Comparison of ENCODE assay signal across 2 fruit fly cellular contexts in the genomic region with DNA sequence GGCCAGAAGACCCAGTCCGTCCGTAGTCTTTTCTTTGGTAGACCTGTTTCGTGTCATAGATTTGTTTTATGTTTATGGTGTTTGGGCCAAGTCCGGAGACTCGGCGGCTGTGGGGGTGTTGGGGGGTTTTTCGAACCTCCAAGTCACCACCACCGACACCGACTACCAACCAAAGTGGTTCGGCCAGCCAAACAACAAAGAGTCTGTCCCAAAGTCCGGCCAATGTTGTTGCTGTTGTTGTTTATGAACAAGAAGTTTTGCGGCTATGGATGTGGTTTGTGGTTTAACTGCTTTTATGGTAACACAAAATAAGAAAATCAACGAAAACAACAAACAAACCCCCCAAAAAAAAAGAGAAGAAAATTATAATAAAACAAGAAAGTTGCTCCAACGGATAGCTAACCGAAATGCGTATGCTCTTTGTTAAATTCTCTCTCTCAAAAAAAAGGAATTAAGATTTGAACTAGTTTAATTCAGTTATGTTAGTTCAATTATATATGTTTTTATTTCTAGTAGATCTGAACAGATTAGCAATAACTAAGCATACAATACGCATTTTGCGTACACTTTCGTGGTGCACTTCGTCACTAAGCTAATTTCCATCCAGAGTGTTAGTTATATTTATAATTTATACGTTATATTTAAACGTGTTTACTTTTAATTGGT.
A peak's percentile ranks its signal among the peaks of the same experiment; 100 is the strongest.
TF ChIP-seq lines count a peak whose summit lies in the region.

No protein-coding gene starts in this region.

TF ChIP-seq in whole organism, embryonic, 481 proteins besides CTCF, POLR2A, EP300 and RAD21 (continued from another document and continues in another):
- TF ChIP-seq CG3838 (GFP tag; optimal IDR thresholded peaks at IDR 0.05; lab: Kevin White, UChicago): no peak
- no peak for TF ChIP-seq Fer2 (tag; optimal IDR thresholded peaks at IDR 0.05; lab: Kevin White, UChicago)
- no peak for TF ChIP-seq Neu2 (GFP tag; optimal IDR thresholded peaks at IDR 0.05; lab: Kevin White, UChicago; ENCODE audit: borderline replicate concordance)
- TF ChIP-seq CG11695 (GFP tag; IDR thresholded peaks at IDR 0.05; lab: Robert Waterston, UW): peak; percentile 45; the same call in 1 of the 3 replicates
- TF ChIP-seq CG6683 (GFP tag; optimal IDR thresholded peaks at IDR 0.05; lab: Kevin White, UChicago): no peak
- peak; percentile 46 for TF ChIP-seq pros (GFP tag; optimal IDR thresholded peaks at IDR 0.05; lab: Kevin White, UChicago)
- no peak for TF ChIP-seq salm (tag; optimal IDR thresholded peaks at IDR 0.05; lab: Kevin White, UChicago)
- TF ChIP-seq CG8290 (GFP tag; optimal IDR thresholded peaks at IDR 0.05; lab: Kevin White, UChicago): no peak
- TF ChIP-seq CG8290 (tag; optimal IDR thresholded peaks at IDR 0.05; lab: Kevin White, UChicago): peak in 1 of 2 experiments; percentile 67
- TF ChIP-seq CG9215 (GFP tag; IDR thresholded peaks at IDR 0.05; lab: Robert Waterston, UW): peak; percentile 42; the same call in 1 of the 2 replicates
- TF ChIP-seq CG6272 (GFP tag; IDR thresholded peaks at IDR 0.05; lab: Robert Waterston, UW): no peak
- no peak for TF ChIP-seq gcm2 (GFP tag; optimal IDR thresholded peaks at IDR 0.05; lab: Kevin White, UChicago)
- no peak for TF ChIP-seq croc (GFP tag; conservative IDR thresholded peaks at IDR 0.05; lab: Robert Waterston, UW)
- no peak for TF ChIP-seq z (GFP tag; IDR thresholded peaks at IDR 0.05; lab: Robert Waterston, UW)
- no peak for TF ChIP-seq Fer3 (tag; optimal IDR thresholded peaks at IDR 0.05; lab: Kevin White, UChicago)
- TF ChIP-seq sd (tag; optimal IDR thresholded peaks at IDR 0.05; lab: Kevin White, UChicago): no peak
- TF ChIP-seq nom (GFP tag; optimal IDR thresholded peaks at IDR 0.05; lab: Kevin White, UChicago): peak; percentile 83
- TF ChIP-seq CG1792 (GFP tag; optimal IDR thresholded peaks at IDR 0.05; lab: Kevin White, UChicago): no peak
- TF ChIP-seq CG11560 (tag; IDR thresholded peaks at IDR 0.05; lab: Robert Waterston, UW): peak; percentile 29; the same call in 1 of the 3 replicates
- TF ChIP-seq CG43689 (GFP tag; IDR thresholded peaks at IDR 0.05; lab: Robert Waterston, UW): no peak
- TF ChIP-seq unpg (GFP tag; optimal IDR thresholded peaks at IDR 0.05; lab: Kevin White, UChicago): no peak
- TF ChIP-seq sug (tag; optimal IDR thresholded peaks at IDR 0.05; lab: Kevin White, UChicago): no peak
- no peak for TF ChIP-seq twi (tag; optimal IDR thresholded peaks at IDR 0.05; lab: Kevin White, UChicago)
- peak; percentile 55; the same call in 2 of the 3 replicates for TF ChIP-seq tgo (GFP tag; IDR thresholded peaks at IDR 0.05; lab: Robert Waterston, UW)
- peak; percentile 40; the same call in 1 of the 2 replicates for TF ChIP-seq CG32532 (GFP tag; IDR thresholded peaks at IDR 0.05; lab: Robert Waterston, UW)
- TF ChIP-seq CG1603 (tag; optimal IDR thresholded peaks at IDR 0.05; lab: Kevin White, UChicago): no peak
- TF ChIP-seq Dbx (GFP tag; IDR thresholded peaks at IDR 0.05; lab: Robert Waterston, UW): 0 out of 3 replicates have a peak, but pooled peaks have one; percentile 32
- no peak for TF ChIP-seq NC2α (GFP tag; optimal IDR thresholded peaks at IDR 0.05; lab: Kevin White, UChicago)
- TF ChIP-seq danr (GFP tag; IDR thresholded peaks at IDR 0.05; lab: Robert Waterston, UW): peak; percentile 55; the same call in 1 of the 2 replicates
- TF ChIP-seq CG4404 (GFP tag; IDR thresholded peaks at IDR 0.05; lab: Robert Waterston, UW): no peak
- TF ChIP-seq gfzf (GFP tag; optimal IDR thresholded peaks at IDR 0.05; lab: Kevin White, UChicago): no peak
- TF ChIP-seq fu2 (GFP tag; optimal IDR thresholded peaks at IDR 0.05; lab: Kevin White, UChicago): no peak
- no peak for TF ChIP-seq CG6791 (GFP tag; IDR thresholded peaks at IDR 0.05; lab: Robert Waterston, UW; ENCODE audit: partially characterized antibody)
- TF ChIP-seq CG15269 (tag; optimal IDR thresholded peaks at IDR 0.05; lab: Kevin White, UChicago): peak; percentile 43
- TF ChIP-seq ftz-f1 (GFP tag; optimal IDR thresholded peaks at IDR 0.05; lab: Kevin White, UChicago): no peak
- no peak for TF ChIP-seq CG7963 (GFP tag; IDR thresholded peaks at IDR 0.05; lab: Robert Waterston, UW; ENCODE audit: partially characterized antibody)
- no peak for TF ChIP-seq luna (GFP tag; optimal IDR thresholded peaks at IDR 0.05; lab: Kevin White, UChicago)
- no peak for TF ChIP-seq CG30020 (tag; optimal IDR thresholded peaks at IDR 0.05; lab: Kevin White, UChicago)
- no peak for TF ChIP-seq chm (GFP tag; IDR thresholded peaks at IDR 0.05; lab: Robert Waterston, UW)
- TF ChIP-seq CG30431 (GFP tag; optimal IDR thresholded peaks at IDR 0.05; lab: Kevin White, UChicago): no peak
- TF ChIP-seq CG32772 (GFP tag; IDR thresholded peaks at IDR 0.05; lab: Robert Waterston, UW): 0 out of 2 replicates have a peak, but pooled peaks have one; percentile 45
- no peak for TF ChIP-seq fd64A (GFP tag; optimal IDR thresholded peaks at IDR 0.05; lab: Kevin White, UChicago)
- no peak for TF ChIP-seq Ets97D (GFP tag; optimal IDR thresholded peaks at IDR 0.05; lab: Kevin White, UChicago)
- no peak for TF ChIP-seq CG3726 (GFP tag; IDR thresholded peaks at IDR 0.05; lab: Robert Waterston, UW)
- no peak for TF ChIP-seq CG2129 (GFP tag; IDR thresholded peaks at IDR 0.05; lab: Robert Waterston, UW; ENCODE audit: partially characterized antibody)
- peak; percentile 59 for TF ChIP-seq tin (GFP tag; optimal IDR thresholded peaks at IDR 0.05; lab: Kevin White, UChicago)
- TF ChIP-seq CG12744 (GFP tag; optimal IDR thresholded peaks at IDR 0.05; lab: Kevin White, UChicago): no peak
- TF ChIP-seq unc-4 (GFP tag; IDR thresholded peaks at IDR 0.05; lab: Robert Waterston, UW; ENCODE audit: partially characterized antibody): no peak
- no peak for TF ChIP-seq dimm (GFP tag; IDR thresholded peaks at IDR 0.05; lab: Robert Waterston, UW)
- TF ChIP-seq Tbp (GFP tag; optimal IDR thresholded peaks at IDR 0.05; lab: Kevin White, UChicago): no peak
- TF ChIP-seq prd (optimal IDR thresholded peaks at IDR 0.05; lab: Kevin White, UChicago): no peak
- TF ChIP-seq prd (GFP tag; IDR thresholded peaks at IDR 0.05; lab: Robert Waterston, UW): peak; percentile 68
- no peak for TF ChIP-seq Nf-YA (GFP tag; IDR thresholded peaks at IDR 0.05; lab: Robert Waterston, UW)
- no peak for TF ChIP-seq E2f2 (GFP tag; IDR thresholded peaks at IDR 0.05; lab: Robert Waterston, UW)
- TF ChIP-seq slbo (GFP tag; IDR thresholded peaks at IDR 0.05; lab: Robert Waterston, UW): no peak; the same call in 1 of the 2 replicates
- no peak for TF ChIP-seq hbn (GFP tag; IDR thresholded peaks at IDR 0.05; lab: Robert Waterston, UW; ENCODE audit: partially characterized antibody)
- no peak for TF ChIP-seq Dfd (GFP tag; optimal IDR thresholded peaks at IDR 0.05; lab: Kevin White, UChicago)
- peak; percentile 85 for TF ChIP-seq run (tag; optimal IDR thresholded peaks at IDR 0.05; lab: Kevin White, UChicago)
- no peak for TF ChIP-seq Hr3 (GFP tag; optimal IDR thresholded peaks at IDR 0.05; lab: Kevin White, UChicago)
- no peak for TF ChIP-seq Ets65A (GFP tag; lab: Kevin White, UChicago)
- no peak for TF ChIP-seq CG4328 (GFP tag; optimal IDR thresholded peaks at IDR 0.05; lab: Kevin White, UChicago)
- TF ChIP-seq ci (GFP tag; IDR thresholded peaks at IDR 0.05; lab: Robert Waterston, UW): 0 out of 3 replicates have a peak, but pooled peaks have one; percentile 36

TF ChIP-seq in whole organism, prepupa, 60 proteins besides CTCF, POLR2A, EP300 and RAD21 (continued from another document):
- TF ChIP-seq Sox14 (GFP tag; optimal IDR thresholded peaks at IDR 0.05; lab: Kevin White, UChicago) (peak; percentile 64), cyc (GFP tag; optimal IDR thresholded peaks at IDR 0.05; lab: Kevin White, UChicago) (peak; percentile 67), CG9139 (GFP tag; optimal IDR thresholded peaks at IDR 0.05; lab: Kevin White, UChicago) (peak; percentile 57), OdsH (GFP tag; optimal IDR thresholded peaks at IDR 0.05; lab: Kevin White, UChicago) (peak; percentile 58), dsx (GFP tag; optimal IDR thresholded peaks at IDR 0.05; lab: Kevin White, UChicago; ENCODE audit: poor library complexity, severe bottlenecking) (peak; percentile 74), CG15336 (GFP tag; IDR thresholded peaks at IDR 0.05; lab: Robert Waterston, UW) (peak; percentile 75), Met (GFP tag; optimal IDR thresholded peaks at IDR 0.05; lab: Kevin White, UChicago) (peak; percentile 69), CG3919 (GFP tag; optimal IDR thresholded peaks at IDR 0.05; lab: Kevin White, UChicago) (peak; percentile 74), CG7368 (GFP tag; optimal IDR thresholded peaks at IDR 0.05; lab: Kevin White, UChicago) (peak; percentile 39), Ets21C (GFP tag; optimal IDR thresholded peaks at IDR 0.05; lab: Kevin White, UChicago) (peak; percentile 51), fkh (GFP tag; optimal IDR thresholded peaks at IDR 0.05; lab: Kevin White, UChicago) (no peak), lz (GFP tag; optimal IDR thresholded peaks at IDR 0.05; lab: Kevin White, UChicago) (peak; percentile 58), Eip78C (GFP tag; lab: Kevin White, UChicago) (peak; percentile 92), CG31627 (GFP tag; optimal IDR thresholded peaks at IDR 0.05; lab: Kevin White, UChicago) (peak; percentile 57), Lpt (GFP tag; optimal IDR thresholded peaks at IDR 0.05; lab: Kevin White, UChicago) (peak; percentile 53), CG8119 (GFP tag; IDR thresholded peaks at IDR 0.05; lab: Robert Waterston, UW) (peak; percentile 79), Sox102F (GFP tag; optimal IDR thresholded peaks at IDR 0.05; lab: Kevin White, UChicago) (peak; percentile 46), CG6792 (GFP tag; optimal IDR thresholded peaks at IDR 0.05; lab: Kevin White, UChicago) (peak; percentile 43), Eip93F (GFP tag; optimal IDR thresholded peaks at IDR 0.05; lab: Kevin White, UChicago) (no peak), CG34406 (GFP tag; optimal IDR thresholded peaks at IDR 0.05; lab: Kevin White, UChicago) (peak; percentile 55), CG3032 (tag; optimal IDR thresholded peaks at IDR 0.05; lab: Kevin White, UChicago) (peak; percentile 59), CG8319 (GFP tag; optimal IDR thresholded peaks at IDR 0.05; lab: Kevin White, UChicago) (peak; percentile 23), vri (GFP tag; optimal IDR thresholded peaks at IDR 0.05; lab: Kevin White, UChicago) (no peak), Gug (GFP tag; IDR thresholded peaks at IDR 0.05; lab: Robert Waterston, UW) (peak; percentile 25; the same call in 1 of the 2 replicates), pdm3 (GFP tag; optimal IDR thresholded peaks at IDR 0.05; lab: Kevin White, UChicago) (peak; percentile 70), net (GFP tag; optimal IDR thresholded peaks at IDR 0.05; lab: Kevin White, UChicago) (peak; percentile 51), Hr4 (GFP tag; optimal IDR thresholded peaks at IDR 0.05; lab: Kevin White, UChicago) (peak; percentile 64), Ets96B (tag; optimal IDR thresholded peaks at IDR 0.05; lab: Kevin White, UChicago) (peak; percentile 34), esn (GFP tag; optimal IDR thresholded peaks at IDR 0.05; lab: Kevin White, UChicago) (peak; percentile 75), CG32006 (GFP tag; optimal IDR thresholded peaks at IDR 0.05; lab: Kevin White, UChicago) (peak; percentile 81), Hr38 (GFP tag; optimal IDR thresholded peaks at IDR 0.05; lab: Kevin White, UChicago) (no peak), CG6854 (GFP tag; optimal IDR thresholded peaks at IDR 0.05; lab: Kevin White, UChicago) (peak; percentile 84), fd59A (GFP tag; optimal IDR thresholded peaks at IDR 0.05; lab: Kevin White, UChicago) (peak; percentile 57), Smox (GFP tag; optimal IDR thresholded peaks at IDR 0.05; lab: Kevin White, UChicago) (peak; percentile 62), Hr39 (GFP tag; optimal IDR thresholded peaks at IDR 0.05; lab: Kevin White, UChicago) (peak; percentile 64), dac (GFP tag; optimal IDR thresholded peaks at IDR 0.05; lab: Kevin White, UChicago) (no peak), svp (GFP tag; lab: Kevin White, UChicago) (peak; percentile 88), CG6808 (GFP tag; optimal IDR thresholded peaks at IDR 0.05; lab: Kevin White, UChicago) (peak; percentile 82), topi (GFP tag; optimal IDR thresholded peaks at IDR 0.05; lab: Kevin White, UChicago) (peak; percentile 77)
